Fruit fly (Drosophila melanogaster) Kc167 (cell line): ENCODE measurements around the gene CG46387.

Experiments used
- Myc ChIP-seq: fragments of >200 bp; optimal IDR thresholded peaks from 2 replicates; lab custom pipeline; 2017; ENCODE audit warnings: missing external identifiers
- insv ChIP-seq: fragments of >200 bp; optimal IDR thresholded peaks from 3 replicates; lab custom pipeline; 2018; ENCODE audit warnings: missing external identifiers
- psq ChIP-seq: fragments of >200 bp; optimal IDR thresholded peaks from 2 replicates; lab custom pipeline; 2017; ENCODE audit warnings: missing external identifiers

- TF ChIP-seq Myc = no peak
- TF ChIP-seq psq (lab: Kevin White, UChicago) = no peak
- TF ChIP-seq insv (lab: Kevin White, UChicago) = no peak
Observed at dm6 chr3L:9865053-9865442, 33.4 kb upstream of the CG46387 start.
